Fruit fly (Drosophila melanogaster): Measurements from ENCODE around the gene Arpc5.

Gene Arpc5

dm6 chr2L:2576565-2577360 lies 3.3 kb upstream of the Arpc5 start, which contains the start of gene insv:
Gene insv (minus strand): TSS chr2L:2576997.
- peak; percentile 3 for TF ChIP-seq CG15710 (tag; optimal IDR thresholded peaks at IDR 0.05)
- no peak for TF ChIP-seq rn (GFP tag; IDR thresholded peaks at IDR 0.05)

- TF ChIP-seq EcR (GFP tag; optimal IDR thresholded peaks at IDR 0.05) (no peak), CG15710 (tag; optimal IDR thresholded peaks at IDR 0.05) (no peak), rn (GFP tag; IDR thresholded peaks at IDR 0.05) (no peak), Ets98B (GFP tag; IDR thresholded peaks at IDR 0.05) (no peak), CG34367 (tag; optimal IDR thresholded peaks at IDR 0.05) (no peak), CG13204 (GFP tag; optimal IDR thresholded peaks at IDR 0.05) (no peak), D1 (tag; optimal IDR thresholded peaks at IDR 0.05) (no peak)
These were observed 2.7 kb upstream of the Arpc5 start, which contains the start of gene Elba2 for dm6 chr2L:2577361-2577737. Gene Elba2 (plus strand): TSS chr2L:2577687.

dm6 chr2L:2584461-2585056 lies 4.5 kb downstream of the Arpc5 start:
- TF ChIP-seq Pif1B (GFP tag; optimal IDR thresholded peaks at IDR 0.05) (no peak), CG15710 (tag; optimal IDR thresholded peaks at IDR 0.05) (peak; percentile 23), rn (GFP tag; IDR thresholded peaks at IDR 0.05) (no peak), Snoo (tag; optimal IDR thresholded peaks at IDR 0.05) (no peak), CG17806 (tag; optimal IDR thresholded peaks at IDR 0.05) (peak; percentile 23), D1 (tag; optimal IDR thresholded peaks at IDR 0.05) (no peak), gl (tag; optimal IDR thresholded peaks at IDR 0.05) (peak; percentile 42), CG32121 (GFP tag; IDR thresholded peaks at IDR 0.05) (peak; percentile 17; the same call in 1 of the 2 replicates), CG13204 (GFP tag; optimal IDR thresholded peaks at IDR 0.05) (no peak), CG8159 (tag; optimal IDR thresholded peaks at IDR 0.05) (peak; percentile 9), EcR (GFP tag; optimal IDR thresholded peaks at IDR 0.05) (peak; percentile 72), CG4496 (GFP tag; IDR thresholded peaks at IDR 0.05) (peak; percentile 46; the same call in 1 of the 3 replicates), CG10348 (GFP tag; IDR thresholded peaks at IDR 0.05) (no peak), Ets98B (GFP tag; IDR thresholded peaks at IDR 0.05) (peak; percentile 40), CG9948 (tag; optimal IDR thresholded peaks at IDR 0.05) (no peak), Pif1A (GFP tag; optimal IDR thresholded peaks at IDR 0.05) (no peak), CG12605 (GFP tag; IDR thresholded peaks at IDR 0.05) (peak; percentile 21; the same call in 1 of the 2 replicates), CG14655 (GFP tag; optimal IDR thresholded peaks at IDR 0.05) (no peak), CG8301 (tag; optimal IDR thresholded peaks at IDR 0.05) (peak; percentile 41), fd96Ca (GFP tag; IDR thresholded peaks at IDR 0.05) (peak; percentile 62; the same call in 1 of the 3 replicates), CG34367 (tag; optimal IDR thresholded peaks at IDR 0.05) (peak; percentile 14)

- TF ChIP-seq CG4496 (GFP tag; IDR thresholded peaks at IDR 0.05) (0 out of 3 replicates have a peak, but pooled peaks have one; percentile 32), CG13204 (GFP tag; optimal IDR thresholded peaks at IDR 0.05) (no peak)
These were observed 5.2 kb downstream of the Arpc5 start, which contains the start of gene Drp1 for dm6 chr2L:2585285-2585684. Gene Drp1 (minus strand): TSS chr2L:2585430.

dm6 chr2L:2591569-2591968 lies 11.5 kb downstream of the Arpc5 start, which contains the start of gene CG15394:
Gene CG15394 (plus strand): TSS chr2L:2591869.
- TF ChIP-seq Ets98B (GFP tag; IDR thresholded peaks at IDR 0.05) (no peak), gl (tag; optimal IDR thresholded peaks at IDR 0.05) (no peak), CG15710 (tag; optimal IDR thresholded peaks at IDR 0.05) (no peak), CG14655 (GFP tag; optimal IDR thresholded peaks at IDR 0.05) (no peak), CG8159 (tag; optimal IDR thresholded peaks at IDR 0.05) (no peak), CG9948 (tag; optimal IDR thresholded peaks at IDR 0.05) (no peak), rn (GFP tag; IDR thresholded peaks at IDR 0.05) (no peak), CG17806 (tag; optimal IDR thresholded peaks at IDR 0.05) (no peak), CG34367 (tag; optimal IDR thresholded peaks at IDR 0.05) (no peak), CG12605 (GFP tag; IDR thresholded peaks at IDR 0.05) (no peak), CG10348 (GFP tag; IDR thresholded peaks at IDR 0.05) (no peak), Pif1B (GFP tag; optimal IDR thresholded peaks at IDR 0.05) (no peak), EcR (GFP tag; optimal IDR thresholded peaks at IDR 0.05) (no peak)

dm6 chr2L:2606725-2607124 lies 26.6 kb downstream of the Arpc5 start:
- no peak for TF ChIP-seq CG9948 (tag; optimal IDR thresholded peaks at IDR 0.05)
- TF ChIP-seq CG8159 (tag; optimal IDR thresholded peaks at IDR 0.05): peak; percentile 35

- no peak for TF ChIP-seq CG9948 (tag; optimal IDR thresholded peaks at IDR 0.05)
- no peak for TF ChIP-seq CG14655 (GFP tag; optimal IDR thresholded peaks at IDR 0.05)
- no peak for TF ChIP-seq gl (tag; optimal IDR thresholded peaks at IDR 0.05)
- no peak for TF ChIP-seq rn (GFP tag; IDR thresholded peaks at IDR 0.05)
These were observed 29.6 kb downstream of the Arpc5 start, which contains the start of gene CG15395 for dm6 chr2L:2609694-2610093. Gene CG15395 (plus strand): TSS chr2L:2609994.
